Fruit fly (Drosophila melanogaster) whole organism, embryonic: ENCODE results near the gene Sry-alpha.
A peak's percentile ranks its signal among the peaks of the same experiment; 100 is the strongest.

Experiments used
- BEAF-32 ChIP-seq: fragments of 200-800 bp; sonication (Bioruptor generic); optimal IDR thresholded peaks from 3 replicates; lab custom pipeline; 2017; ENCODE audit warnings: missing biosample characterization, missing genetic modification characterization, mild to moderate bottlenecking, moderate library complexity, missing genetic modification reagents
- CG10274 ChIP-seq: fragments of 200-800 bp; sonication (Bioruptor generic); optimal IDR thresholded peaks from 3 replicates; lab custom pipeline; 2017; ENCODE audit warnings: missing biosample characterization, mild to moderate bottlenecking, missing genetic modification characterization
- CG11560 ChIP-seq: fragments of 200-800 bp; sonication (Bioruptor generic); IDR thresholded peaks from 3 replicates; pipeline ENCODE4 v1.3.6; 2022; ENCODE audit warnings: missing biosample characterization, missing genetic modification characterization
- CG12744 ChIP-seq: fragments of 200-800 bp; sonication (Bioruptor generic); optimal IDR thresholded peaks from 2 replicates; lab custom pipeline; 2016; ENCODE audit warnings: missing biosample characterization, missing genetic modification characterization
- CG13123 ChIP-seq: fragments of 200-800 bp; sonication (Bioruptor generic); optimal IDR thresholded peaks from 2 replicates; lab custom pipeline; 2016; ENCODE audit warnings: missing biosample characterization, missing genetic modification characterization
- CG15514 ChIP-seq: fragments of 200-800 bp; sonication (Bioruptor generic); optimal IDR thresholded peaks from 3 replicates; lab custom pipeline; 2017; ENCODE audit warnings: missing biosample characterization, missing genetic modification characterization, mild to moderate bottlenecking, moderate library complexity, missing genetic modification reagents
- CG16779 ChIP-seq: fragments of 200-800 bp; sonication (Bioruptor generic); IDR thresholded peaks from 2 replicates; pipeline ENCODE4 v1.3.6; 2022; ENCODE audit warnings: missing biosample characterization, missing genetic modification characterization
- CG16813 ChIP-seq: fragments of 200-800 bp; sonication (Bioruptor generic); IDR thresholded peaks from 3 replicates; pipeline ENCODE4 v1.3.6; 2022; ENCODE audit warnings: missing biosample characterization, missing genetic modification characterization; ENCODE audit not compliant: partially characterized antibody
- CG17186 ChIP-seq: fragments of 200-800 bp; sonication (Bioruptor generic); optimal IDR thresholded peaks from 3 replicates; lab custom pipeline; 2017; ENCODE audit warnings: missing biosample characterization, missing genetic modification reagents, missing genetic modification characterization
- CG17802 ChIP-seq: fragments of 200-800 bp; sonication (Bioruptor generic); optimal IDR thresholded peaks from 2 replicates; lab custom pipeline; 2018; ENCODE audit warnings: missing biosample characterization, mild to moderate bottlenecking, missing genetic modification characterization, moderate library complexity
- CG17829 ChIP-seq: fragments of 200-800 bp; optimal IDR thresholded peaks from 2 replicates; lab custom pipeline; 2019; ENCODE audit warnings: missing biosample characterization, mild to moderate bottlenecking, missing genetic modification characterization, moderate library complexity
- CG2199 ChIP-seq: fragments of 200-800 bp; sonication (Bioruptor generic); IDR thresholded peaks from 3 replicates; pipeline ENCODE4 v1.3.6; 2022; ENCODE audit warnings: missing biosample characterization, missing genetic modification characterization
- CG2678 ChIP-seq: fragments of 200-800 bp; sonication (Bioruptor generic); optimal IDR thresholded peaks from 3 replicates; lab custom pipeline; 2019; ENCODE audit warnings: missing biosample characterization, mild to moderate bottlenecking, missing genetic modification characterization, moderate library complexity
- CG31224 ChIP-seq: fragments of 200-800 bp; sonication (Bioruptor generic); IDR thresholded peaks from 2 replicates; pipeline ENCODE4 v1.3.6; 2022; ENCODE audit warnings: missing biosample characterization, missing genetic modification characterization
- CG3995 ChIP-seq: fragments of 200-800 bp; sonication (Bioruptor generic); optimal IDR thresholded peaks from 3 replicates; lab custom pipeline; 2016; ENCODE audit warnings: missing biosample characterization, missing genetic modification characterization
- CG5953 ChIP-seq: fragments of 200-800 bp; sonication (Bioruptor generic); IDR thresholded peaks from 2 replicates; pipeline ENCODE4 v1.3.6; 2022; ENCODE audit warnings: missing biosample characterization, missing genetic modification characterization
- CG6175 ChIP-seq: fragments of 200-800 bp; sonication (Bioruptor generic); IDR thresholded peaks from 3 replicates; pipeline ENCODE4 v1.3.6; 2022; ENCODE audit warnings: missing biosample characterization, missing genetic modification characterization
- CG6791 ChIP-seq: fragments of 200-800 bp; sonication (Bioruptor generic); IDR thresholded peaks from 3 replicates; pipeline ENCODE4 v1.3.6; 2022; ENCODE audit warnings: missing biosample characterization, missing genetic modification characterization; ENCODE audit not compliant: partially characterized antibody
- CG7963 ChIP-seq: fragments of 200-800 bp; sonication (Bioruptor generic); IDR thresholded peaks from 3 replicates; pipeline ENCODE4 v1.3.6; 2022; ENCODE audit warnings: missing biosample characterization, missing genetic modification characterization; ENCODE audit not compliant: partially characterized antibody
- CG8089 ChIP-seq: fragments of 200-800 bp; sonication (Bioruptor generic); optimal IDR thresholded peaks from 3 replicates; lab custom pipeline; 2016; ENCODE audit warnings: missing biosample characterization, missing genetic modification characterization
- CG8281 ChIP-seq: fragments of 200-800 bp; sonication (Bioruptor generic); optimal IDR thresholded peaks from 2 replicates; lab custom pipeline; 2018; ENCODE audit warnings: missing biosample characterization, mild to moderate bottlenecking, missing genetic modification characterization, moderate library complexity
- Dad ChIP-seq: fragments of 200-800 bp; sonication (Bioruptor generic); optimal IDR thresholded peaks from 3 replicates; lab custom pipeline; 2016; ENCODE audit warnings: missing biosample characterization, missing genetic modification characterization
- Dref ChIP-seq: fragments of 200-800 bp; sonication (Bioruptor generic); IDR thresholded peaks from 2 replicates; pipeline ENCODE4 v1.3.6; 2022; ENCODE audit warnings: missing biosample characterization, missing genetic modification characterization
- Fer2 ChIP-seq: fragments of 200-800 bp; sonication (Bioruptor generic); optimal IDR thresholded peaks from 2 replicates; lab custom pipeline; 2018; ENCODE audit warnings: missing biosample characterization, mild to moderate bottlenecking, missing genetic modification characterization, moderate library complexity
- HHEX ChIP-seq: fragments of 200-800 bp; sonication (Bioruptor generic); optimal IDR thresholded peaks from 3 replicates; lab custom pipeline; 2017; ENCODE audit warnings: missing biosample characterization, mild to moderate bottlenecking, missing genetic modification characterization, missing genetic modification reagents
- MBD-R2 ChIP-seq: fragments of 200-800 bp; sonication (Bioruptor generic); IDR thresholded peaks from 2 replicates; pipeline ENCODE4 v1.3.6; 2022; ENCODE audit warnings: missing biosample characterization, missing genetic modification characterization
- Myb ChIP-seq: fragments of 200-800 bp; sonication (Bioruptor generic); optimal IDR thresholded peaks from 2 replicates; lab custom pipeline; 2016; ENCODE audit warnings: missing biosample characterization, missing genetic modification characterization
- NC2β ChIP-seq: fragments of 200-800 bp; sonication (Bioruptor generic); optimal IDR thresholded peaks from 2 replicates; lab custom pipeline; 2016; ENCODE audit warnings: missing biosample characterization, missing genetic modification characterization
- Nf-YA ChIP-seq: fragments of 200-800 bp; sonication (Bioruptor generic); IDR thresholded peaks from 2 replicates; pipeline ENCODE4 v1.3.6; 2022; ENCODE audit warnings: missing biosample characterization, missing genetic modification characterization
- Opbp ChIP-seq: fragments of 200-800 bp; sonication (Bioruptor generic); IDR thresholded peaks from 3 replicates; pipeline ENCODE4 v1.3.6; 2022; ENCODE audit warnings: missing biosample characterization, missing genetic modification characterization; ENCODE audit not compliant: partially characterized antibody
- Ravus ChIP-seq: fragments of 200-800 bp; sonication (Bioruptor generic); IDR thresholded peaks from 2 replicates; pipeline ENCODE4 v1.3.6; 2022; ENCODE audit warnings: missing biosample characterization, missing genetic modification characterization
- Rx ChIP-seq: fragments of 200-800 bp; sonication (Bioruptor generic); IDR thresholded peaks from 2 replicates; pipeline ENCODE4 v1.3.6; 2022; ENCODE audit warnings: missing biosample characterization, missing genetic modification characterization
- abd-A ChIP-seq: fragments of 200-800 bp; sonication (Bioruptor generic); optimal IDR thresholded peaks from 3 replicates; lab custom pipeline; 2019; ENCODE audit warnings: missing biosample characterization, mild to moderate bottlenecking, missing genetic modification characterization, moderate library complexity
- ap ChIP-seq: fragments of 200-800 bp; sonication (Bioruptor generic); IDR thresholded peaks from 2 replicates; pipeline ENCODE4 v1.3.6; 2022; ENCODE audit warnings: missing biosample characterization, missing genetic modification characterization
- bigmax ChIP-seq: fragments of 200-800 bp; sonication (Bioruptor generic); optimal IDR thresholded peaks from 2 replicates; lab custom pipeline; 2018; ENCODE audit warnings: missing biosample characterization, mild to moderate bottlenecking, missing genetic modification characterization
- chif ChIP-seq, 2 experiments: fragments of 200-800 bp; sonication (Bioruptor generic); optimal IDR thresholded peaks; 3 replicates each; lab custom pipeline; 2016; ENCODE audit warnings: missing biosample characterization in 2 of 2, missing genetic modification characterization in 2 of 2
- chinmo ChIP-seq: fragments of 200-800 bp; sonication (Bioruptor generic); IDR thresholded peaks from 4 replicates; pipeline ENCODE4 v1.3.6; 2022; ENCODE audit warnings: missing biosample characterization, missing genetic modification characterization; ENCODE audit not compliant: partially characterized antibody
- crol ChIP-seq: fragments of 200-800 bp; sonication (Bioruptor generic); IDR thresholded peaks from 2 replicates; pipeline ENCODE4 v1.3.6; 2022; ENCODE audit warnings: missing biosample characterization, missing genetic modification characterization
- dimm ChIP-seq: fragments of 200-800 bp; sonication (Bioruptor generic); IDR thresholded peaks from 2 replicates; pipeline ENCODE4 v1.3.6; 2022; ENCODE audit warnings: missing biosample characterization, missing genetic modification characterization
- dmrt99B ChIP-seq: fragments of 200-800 bp; sonication (Bioruptor generic); optimal IDR thresholded peaks from 2 replicates; lab custom pipeline; 2018; ENCODE audit warnings: missing biosample characterization, mild to moderate bottlenecking, missing genetic modification characterization, moderate library complexity
- emc ChIP-seq: fragments of 200-800 bp; sonication (Bioruptor generic); optimal IDR thresholded peaks from 2 replicates; lab custom pipeline; 2016; ENCODE audit warnings: missing biosample characterization, missing genetic modification characterization
- eyg ChIP-seq: fragments of 200-800 bp; sonication (Bioruptor generic); optimal IDR thresholded peaks from 3 replicates; lab custom pipeline; 2016; ENCODE audit warnings: missing biosample characterization, missing genetic modification characterization
- fd102C ChIP-seq: fragments of 200-800 bp; sonication (Bioruptor generic); optimal IDR thresholded peaks from 2 replicates; lab custom pipeline; 2018; ENCODE audit warnings: missing biosample characterization, mild to moderate bottlenecking, missing genetic modification characterization, moderate library complexity
- grau ChIP-seq: fragments of 200-800 bp; optimal IDR thresholded peaks from 3 replicates; lab custom pipeline; 2019; ENCODE audit warnings: missing biosample characterization, mild to moderate bottlenecking, missing genetic modification characterization, moderate library complexity
- grn ChIP-seq: fragments of 200-800 bp; sonication (Bioruptor generic); optimal IDR thresholded peaks from 3 replicates; lab custom pipeline; 2017; ENCODE audit warnings: missing biosample characterization, missing genetic modification characterization
- hbn ChIP-seq: fragments of 200-800 bp; sonication (Bioruptor generic); IDR thresholded peaks from 2 replicates; pipeline ENCODE4 v1.3.6; 2022; ENCODE audit warnings: missing biosample characterization, missing genetic modification characterization; ENCODE audit not compliant: partially characterized antibody
- pho ChIP-seq: fragments of 200-800 bp; sonication (Bioruptor generic); optimal IDR thresholded peaks from 2 replicates; lab custom pipeline; 2016; ENCODE audit warnings: missing biosample characterization, missing genetic modification characterization
- pum ChIP-seq: fragments of 200-800 bp; sonication (Bioruptor generic); optimal IDR thresholded peaks from 2 replicates; lab custom pipeline; 2016; ENCODE audit warnings: missing biosample characterization, missing genetic modification characterization
- schlank ChIP-seq: fragments of 200-800 bp; sonication (Bioruptor generic); optimal IDR thresholded peaks from 2 replicates; lab custom pipeline; 2018; ENCODE audit warnings: missing biosample characterization, mild to moderate bottlenecking, missing genetic modification characterization
- tgo ChIP-seq: fragments of 200-800 bp; sonication (Bioruptor generic); IDR thresholded peaks from 3 replicates; pipeline ENCODE4 v1.3.6; 2022; ENCODE audit warnings: missing biosample characterization, missing genetic modification characterization
- unc-4 ChIP-seq: fragments of 200-800 bp; sonication (Bioruptor generic); IDR thresholded peaks from 2 replicates; pipeline ENCODE4 v1.3.6; 2022; ENCODE audit warnings: missing biosample characterization, missing genetic modification characterization; ENCODE audit not compliant: partially characterized antibody

The Sry-alpha gene

DNA sequence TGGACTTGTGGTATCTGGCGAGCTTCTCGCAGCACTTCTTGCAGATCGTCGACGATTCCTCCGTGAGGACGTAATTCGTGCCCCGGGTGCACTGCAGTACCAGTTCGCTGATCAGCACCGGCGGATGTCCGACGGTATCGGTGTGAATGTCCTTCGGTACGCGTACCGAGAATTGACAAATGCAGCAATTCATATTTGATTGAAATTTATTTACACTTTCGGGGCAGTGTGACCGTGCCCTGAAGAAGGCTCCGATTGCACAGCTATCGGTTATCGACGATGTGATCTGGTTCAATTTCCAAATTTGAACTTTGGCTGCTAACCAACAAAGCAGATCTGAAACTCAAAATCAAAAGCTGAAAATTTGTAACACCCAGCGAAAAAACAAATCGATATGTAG is 2.9 kb upstream of the Sry-alpha start, which contains the start of gene ZIPIC:
ZIPIC (minus strand) TSS at position 262 of the 400 bp plus-strand sequence.
- TF ChIP-seq grn (GFP tag; lab: Kevin White, UChicago) (no peak), Dref (GFP tag; lab: Robert Waterston, UW) (peak; percentile 80), CG10274 (GFP tag; lab: Kevin White, UChicago) (no peak), abd-A (no peak), HHEX (GFP tag; lab: Kevin White, UChicago) (no peak), Fer2 (tag; lab: Kevin White, UChicago) (no peak), CG13123 (GFP tag; lab: Kevin White, UChicago) (no peak), BEAF-32 (GFP tag; lab: Kevin White, UChicago) (peak; percentile 49), ap (GFP tag; lab: Robert Waterston, UW) (no peak), CG11560 (tag; lab: Robert Waterston, UW) (no peak), CG17829 (tag; lab: Kevin White, UChicago) (no peak), NC2β (GFP tag; lab: Kevin White, UChicago) (no peak), CG8281 (no peak), CG16779 (GFP tag; lab: Robert Waterston, UW) (no peak), bigmax (GFP tag; lab: Kevin White, UChicago) (peak; percentile 30), Opbp (GFP tag; lab: Robert Waterston, UW) (peak; percentile 64; the same call in 1 of the 3 replicates), CG15514 (GFP tag; lab: Kevin White, UChicago) (peak; percentile 99), chinmo (GFP tag; lab: Robert Waterston, UW) (peak; percentile 44; the same call in 1 of the 4 replicates), Rx (GFP tag; lab: Robert Waterston, UW) (no peak), chif (GFP tag; optimal IDR thresholded peaks at IDR 0.05; lab: Kevin White, UChicago) (no peak), Myb (GFP tag; lab: Kevin White, UChicago) (peak; percentile 84), tgo (no peak), pho (GFP tag; lab: Kevin White, UChicago) (no peak), CG17186 (GFP tag; lab: Kevin White, UChicago) (peak; percentile 23), Ravus (GFP tag; lab: Robert Waterston, UW) (no peak), MBD-R2 (peak; percentile 94), crol (GFP tag; lab: Robert Waterston, UW) (no peak), CG2678 (tag; lab: Kevin White, UChicago) (no peak), CG31224 (GFP tag; lab: Robert Waterston, UW) (no peak), emc (GFP tag; lab: Kevin White, UChicago) (no peak), CG7963 (0 out of 3 replicates have a peak, but pooled peaks have one; percentile 7), CG6791 (GFP tag; lab: Robert Waterston, UW) (peak; percentile 67), CG6175 (GFP tag; lab: Robert Waterston, UW) (no peak), CG8089 (GFP tag; lab: Kevin White, UChicago) (no peak), dimm (no peak), Nf-YA (no peak), pum (GFP tag; lab: Kevin White, UChicago) (no peak), CG17802 (tag; lab: Kevin White, UChicago) (no peak), CG5953 (GFP tag; lab: Robert Waterston, UW) (no peak), CG2199 (GFP tag; lab: Robert Waterston, UW) (no peak), schlank (no peak), dmrt99B (no peak), unc-4 (GFP tag; lab: Robert Waterston, UW) (peak; percentile 58), fd102C (GFP tag; lab: Kevin White, UChicago) (no peak), grau (no peak), eyg (GFP tag; lab: Kevin White, UChicago) (no peak), CG16813 (GFP tag; lab: Robert Waterston, UW) (peak; percentile 56; the same call in 2 of the 3 replicates), Dad (GFP tag; lab: Kevin White, UChicago) (no peak), hbn (peak; percentile 55; the same call in 1 of the 2 replicates), CG3995 (GFP tag; lab: Kevin White, UChicago) (no peak), CG12744 (GFP tag; lab: Kevin White, UChicago) (no peak)
